Worm (Caenorhabditis elegans) whole organism, L1 larva: ENCODE results near the gene Y67A10A.11.
A peak's percentile ranks its signal among the peaks of the same experiment; 100 is the strongest.

Experiments
- C04F5.9 ChIP-seq: sonication (generic microtip); optimal IDR thresholded peaks from 2 replicates; lab custom pipeline; 2016; ENCODE audit warnings: missing genetic modification characterization, missing compliant biosample characterization
- C16A3.4 ChIP-seq: fragments of 150-350 bp; optimal IDR thresholded peaks from 2 replicates; lab custom pipeline; 2014; ENCODE audit warnings: missing biosample characterization, missing genetic modification characterization
- F16B12.6 ChIP-seq: fragments of 150-350 bp; optimal IDR thresholded peaks from 2 replicates; lab custom pipeline; 2014; ENCODE audit warnings: missing biosample characterization, missing genetic modification characterization
- ama-1 ChIP-seq: fragments of 150-350 bp; optimal IDR thresholded peaks from 2 replicates; lab custom pipeline; 2014
- ceh-63 ChIP-seq: fragments of 200-800 bp; sonication (Bioruptor generic); optimal IDR thresholded peaks from 2 replicates; lab custom pipeline; 2018; ENCODE audit warnings: mild to moderate bottlenecking, missing genetic modification characterization, missing compliant biosample characterization
- ceh-8 ChIP-seq: fragments of 200-800 bp; sonication (Bioruptor generic); optimal IDR thresholded peaks from 2 replicates; lab custom pipeline; 2018; ENCODE audit warnings: mild to moderate bottlenecking, missing genetic modification characterization, moderate library complexity, missing compliant biosample characterization
- ceh-82 ChIP-seq, 3 experiments: fragments of 150-350 bp in 1 of 3; sonication (generic microtip) in 2 of 3; optimal IDR thresholded peaks; 2 replicates each; lab custom pipeline; 2014 to 2017; ENCODE audit warnings: missing biosample characterization in 3 of 3, missing genetic modification characterization in 3 of 3
- ceh-88 ChIP-seq: fragments of 200-800 bp; sonication (Bioruptor generic); IDR thresholded peaks from 2 replicates; pipeline ENCODE4 v1.3.6; 2022; ENCODE audit warnings: missing genetic modification characterization, missing compliant biosample characterization
- ces-1 ChIP-seq: fragments of 150-350 bp; optimal IDR thresholded peaks from 2 replicates; lab custom pipeline; 2014; ENCODE audit warnings: missing biosample characterization, missing genetic modification reagents, missing genetic modification characterization
- dsc-1 ChIP-seq: sonication (generic microtip); optimal IDR thresholded peaks from 2 replicates; lab custom pipeline; 2016; ENCODE audit warnings: mild to moderate bottlenecking, missing genetic modification characterization, missing compliant biosample characterization
- efl-3 ChIP-seq: fragments of 200-800 bp; sonication (Bioruptor generic); optimal IDR thresholded peaks from 2 replicates; lab custom pipeline; 2018; ENCODE audit warnings: mild to moderate bottlenecking, missing genetic modification characterization, missing compliant biosample characterization
- egl-13 ChIP-seq: sonication (generic microtip); optimal IDR thresholded peaks from 2 replicates; lab custom pipeline; 2016; ENCODE audit warnings: missing genotype, missing genetic modification reagents, missing genetic modification characterization, missing compliant biosample characterization
- elt-2 ChIP-seq: sonication (generic microtip); optimal IDR thresholded peaks from 2 replicates; lab custom pipeline; 2016; ENCODE audit warnings: missing genetic modification characterization, mild to moderate bottlenecking, inconsistent platforms, missing compliant biosample characterization, missing genetic modification reagents
- ets-5 ChIP-seq: fragments of 200-800 bp; sonication (Bioruptor generic); IDR thresholded peaks from 2 replicates; pipeline ENCODE4 v1.3.6; 2022; ENCODE audit warnings: missing genetic modification characterization, missing compliant biosample characterization
- fkh-10 ChIP-seq: sonication (generic microtip); optimal IDR thresholded peaks from 2 replicates; lab custom pipeline; 2017; ENCODE audit warnings: missing biosample characterization, missing genetic modification reagents, missing genetic modification characterization
- grh-1 ChIP-seq: fragments of 200-800 bp; sonication (Bioruptor generic); IDR thresholded peaks from 2 replicates; pipeline ENCODE4 v1.3.6; 2022; ENCODE audit warnings: missing genetic modification reagents, missing genetic modification characterization, missing compliant biosample characterization
- hlh-17 ChIP-seq: fragments of 200-800 bp; sonication (Bioruptor generic); optimal IDR thresholded peaks from 2 replicates; lab custom pipeline; 2018; ENCODE audit warnings: missing genetic modification characterization, mild to moderate bottlenecking, missing compliant biosample characterization, moderate library complexity, borderline replicate concordance
- hlh-4 ChIP-seq: sonication (generic microtip); optimal IDR thresholded peaks from 2 replicates; lab custom pipeline; 2016; ENCODE audit warnings: mild to moderate bottlenecking, missing genetic modification characterization, missing compliant biosample characterization
- hpl-2 ChIP-seq: fragments of 150-350 bp; optimal IDR thresholded peaks from 2 replicates; lab custom pipeline; 2014; ENCODE audit warnings: missing biosample characterization, missing genetic modification reagents, missing genetic modification characterization
- irx-1 ChIP-seq: sonication (generic microtip); optimal IDR thresholded peaks from 2 replicates; lab custom pipeline; 2016; ENCODE audit warnings: missing genetic modification characterization, missing compliant biosample characterization
- isw-1 ChIP-seq: fragments of 200-800 bp; sonication (Bioruptor generic); IDR thresholded peaks from 2 replicates; pipeline ENCODE4 v1.3.6; 2022; ENCODE audit warnings: missing genetic modification characterization, missing compliant biosample characterization
- jun-1 ChIP-seq: fragments of 150-350 bp; optimal IDR thresholded peaks from 2 replicates; lab custom pipeline; 2014; ENCODE audit warnings: missing biosample characterization, missing genetic modification reagents, missing genetic modification characterization
- lin-15B ChIP-seq: fragments of 150-350 bp; sonication (generic microtip); optimal IDR thresholded peaks from 3 replicates; lab custom pipeline; 2014; ENCODE audit warnings: missing biosample characterization, missing genetic modification characterization
- lsy-2 ChIP-seq, 2 experiments: fragments of 150-350 bp; optimal IDR thresholded peaks; 2 replicates each; lab custom pipeline; 2014; ENCODE audit warnings: missing biosample characterization in 2 of 2, missing genetic modification characterization in 2 of 2
- mdl-1 ChIP-seq, 2 experiments: fragments of 150-350 bp; optimal IDR thresholded peaks; 2 replicates each; lab custom pipeline; 2014 to 2017; ENCODE audit warnings: missing biosample characterization in 2 of 2, missing genetic modification characterization in 2 of 2, inconsistent platforms in 1 of 2
- nhr-11 ChIP-seq: fragments of 150-350 bp; optimal IDR thresholded peaks from 2 replicates; lab custom pipeline; 2014; ENCODE audit warnings: missing biosample characterization, missing genetic modification characterization
- nhr-12 ChIP-seq: sonication (generic microtip); optimal IDR thresholded peaks from 2 replicates; lab custom pipeline; 2017; ENCODE audit warnings: missing biosample characterization, missing genetic modification characterization
- nhr-19 ChIP-seq: fragments of 200-800 bp; sonication (Bioruptor generic); conservative IDR thresholded peaks from 2 replicates; pipeline ENCODE4 v1.3.6; 2022; ENCODE audit warnings: missing genetic modification characterization, missing compliant biosample characterization
- nhr-20 ChIP-seq: sonication (generic microtip); optimal IDR thresholded peaks from 2 replicates; lab custom pipeline; 2016; ENCODE audit warnings: mild to moderate bottlenecking, missing genetic modification characterization, missing compliant biosample characterization
- nhr-237 ChIP-seq: fragments of 150-350 bp; optimal IDR thresholded peaks from 2 replicates; lab custom pipeline; 2014; ENCODE audit warnings: missing biosample characterization, missing genetic modification characterization
- nhr-85 ChIP-seq: sonication (generic microtip); peaks from one replicate; lab custom pipeline; 2016; ENCODE audit warnings: missing genetic modification characterization, inconsistent platforms, missing compliant biosample characterization
- nhr-90 ChIP-seq: sonication (generic microtip); optimal IDR thresholded peaks from 2 replicates; lab custom pipeline; 2016; ENCODE audit warnings: mild to moderate bottlenecking, missing genetic modification characterization, missing compliant biosample characterization; ENCODE audit not compliant: poor library complexity
- pax-3 ChIP-seq: fragments of 200-800 bp; sonication (Bioruptor generic); optimal IDR thresholded peaks from 2 replicates; lab custom pipeline; 2018; ENCODE audit warnings: mild to moderate bottlenecking, missing genetic modification characterization, moderate library complexity, missing compliant biosample characterization
- skn-1 ChIP-seq: fragments of 150-350 bp; optimal IDR thresholded peaks from 2 replicates; lab custom pipeline; 2014; ENCODE audit warnings: missing biosample characterization, missing genetic modification characterization
- snpc-4 ChIP-seq: fragments of 150-350 bp; optimal IDR thresholded peaks from 2 replicates; lab custom pipeline; 2014; ENCODE audit warnings: missing biosample characterization, missing genetic modification characterization
- snu-23 ChIP-seq: sonication (generic microtip); optimal IDR thresholded peaks from 2 replicates; lab custom pipeline; 2016; ENCODE audit warnings: missing genetic modification characterization, missing compliant biosample characterization
- sox-4 ChIP-seq: sonication (generic microtip); optimal IDR thresholded peaks from 2 replicates; lab custom pipeline; 2016; ENCODE audit warnings: missing genetic modification characterization, missing compliant biosample characterization
- sptf-1 ChIP-seq: fragments of 150-350 bp; optimal IDR thresholded peaks from 2 replicates; lab custom pipeline; 2014; ENCODE audit warnings: missing biosample characterization, missing genetic modification characterization
- sup-37 ChIP-seq: fragments of 200-800 bp; sonication (Bioruptor generic); optimal IDR thresholded peaks from 2 replicates; lab custom pipeline; 2018; ENCODE audit warnings: mild to moderate bottlenecking, missing genetic modification characterization, missing compliant biosample characterization
- swsn-7 ChIP-seq: sonication (generic microtip); optimal IDR thresholded peaks from 2 replicates; lab custom pipeline; 2016; ENCODE audit warnings: missing genetic modification characterization, missing compliant biosample characterization
- tbx-2 ChIP-seq: sonication (generic microtip); optimal IDR thresholded peaks from 2 replicates; lab custom pipeline; 2016; ENCODE audit warnings: missing genetic modification characterization, missing compliant biosample characterization
- tlp-1 ChIP-seq: fragments of 150-350 bp; optimal IDR thresholded peaks from 2 replicates; lab custom pipeline; 2014; ENCODE audit warnings: missing biosample characterization, missing genetic modification characterization
- unc-30 ChIP-seq: sonication (generic microtip); optimal IDR thresholded peaks from 2 replicates; lab custom pipeline; 2017; ENCODE audit warnings: missing biosample characterization, missing genetic modification characterization
- unc-62 ChIP-seq: fragments of 150-350 bp; optimal IDR thresholded peaks from 2 replicates; lab custom pipeline; 2014; ENCODE audit warnings: missing biosample characterization, missing genetic modification reagents, missing genetic modification characterization
- unc-86 ChIP-seq: sonication (generic microtip); optimal IDR thresholded peaks from 2 replicates; lab custom pipeline; 2016; ENCODE audit warnings: missing genetic modification characterization, missing compliant biosample characterization
- xbp-1 ChIP-seq: sonication (generic microtip); optimal IDR thresholded peaks from 2 replicates; lab custom pipeline; 2016; ENCODE audit warnings: missing genetic modification characterization, missing compliant biosample characterization
- zip-4 ChIP-seq: fragments of 200-800 bp; sonication (Bioruptor generic); optimal IDR thresholded peaks from 2 replicates; lab custom pipeline; 2018; ENCODE audit warnings: mild to moderate bottlenecking, missing genetic modification characterization, moderate library complexity, missing compliant biosample characterization
- ztf-4 ChIP-seq: fragments of 150-350 bp; optimal IDR thresholded peaks from 2 replicates; lab custom pipeline; 2014; ENCODE audit warnings: missing biosample characterization, missing genetic modification characterization

Gene Y67A10A.11

ce11 chrIV:14356120-14356519 is 16.4 kb downstream of the Y67A10A.11 start (continued):
- peak; percentile 47 for TF ChIP-seq swsn-7 (tag; lab: Kevin White, UChicago)
- TF ChIP-seq jun-1 (tag; lab: Kevin White, UChicago): no peak
- no peak for TF ChIP-seq snpc-4 (tag; lab: Kevin White, UChicago)
- TF ChIP-seq ces-1 (GFP tag; lab: Kevin White, UChicago): no peak
- TF ChIP-seq grh-1: no peak
- TF ChIP-seq hlh-4 (tag; lab: Kevin White, UChicago): no peak
- TF ChIP-seq C16A3.4 (tag; lab: Kevin White, UChicago): peak; percentile 7
- TF ChIP-seq sup-37 (GFP tag; lab: Kevin White, UChicago): no peak
- no peak for TF ChIP-seq tlp-1 (tag; lab: Kevin White, UChicago)
- peak; percentile 11 for TF ChIP-seq irx-1 (tag; lab: Kevin White, UChicago)
- no peak for TF ChIP-seq nhr-90 (tag; lab: Kevin White, UChicago)
- TF ChIP-seq ceh-88: no peak
- TF ChIP-seq fkh-10 (GFP tag; lab: Kevin White, UChicago): peak; percentile 34
- peak in 2 of 3 experiments; percentile 24 to 66 for TF ChIP-seq ceh-82 (tag; optimal IDR thresholded peaks at IDR 0.05; lab: Kevin White, UChicago)
- no peak for TF ChIP-seq ztf-4
- peak; percentile 39 for TF ChIP-seq tbx-2 (tag; lab: Kevin White, UChicago)
- TF ChIP-seq snu-23: no peak
- peak; percentile 61 for TF ChIP-seq unc-86 (tag; lab: Kevin White, UChicago)
- no peak for TF ChIP-seq ceh-8 (GFP tag; lab: Kevin White, UChicago)
- TF ChIP-seq ets-5: no peak
- TF ChIP-seq elt-2 (tag; lab: Kevin White, UChicago): no peak
- no peak for TF ChIP-seq unc-30 (tag; lab: Kevin White, UChicago)
- TF ChIP-seq hlh-17 (GFP tag; lab: Kevin White, UChicago): no peak
- TF ChIP-seq nhr-19 (GFP tag; lab: Robert Waterston, UW): no peak
- TF ChIP-seq F16B12.6 (tag; lab: Kevin White, UChicago): no peak
- TF ChIP-seq C04F5.9: no peak
- no peak for TF ChIP-seq nhr-11 (tag; lab: Kevin White, UChicago)
- no peak for TF ChIP-seq nhr-12
- TF ChIP-seq sptf-1 (tag; lab: Kevin White, UChicago): no peak
- TF ChIP-seq lsy-2 (tag; optimal IDR thresholded peaks at IDR 0.05; lab: Kevin White, UChicago): peak; percentile 31 to 68
- no peak for TF ChIP-seq unc-62
- TF ChIP-seq mdl-1 (tag; optimal IDR thresholded peaks at IDR 0.05; lab: Kevin White, UChicago): peak in 1 of 2 experiments; percentile 3
- peak; percentile 88 for TF ChIP-seq dsc-1 (tag; lab: Kevin White, UChicago)
- no peak for TF ChIP-seq lin-15B
- TF ChIP-seq skn-1: peak; percentile 7
- no peak for TF ChIP-seq nhr-237 (tag; lab: Kevin White, UChicago)
- peak; percentile 26 for TF ChIP-seq egl-13 (tag; lab: Kevin White, UChicago)
- TF ChIP-seq zip-4 (GFP tag; lab: Kevin White, UChicago): no peak
- TF ChIP-seq pax-3: no peak
- peak; percentile 29 for TF ChIP-seq isw-1
- TF ChIP-seq ama-1 (lab: Kevin White, UChicago): no peak
- TF ChIP-seq ceh-63 (GFP tag; lab: Kevin White, UChicago): no peak
- TF ChIP-seq sox-4 (tag; lab: Kevin White, UChicago): no peak
- no peak for TF ChIP-seq efl-3

DNA sequence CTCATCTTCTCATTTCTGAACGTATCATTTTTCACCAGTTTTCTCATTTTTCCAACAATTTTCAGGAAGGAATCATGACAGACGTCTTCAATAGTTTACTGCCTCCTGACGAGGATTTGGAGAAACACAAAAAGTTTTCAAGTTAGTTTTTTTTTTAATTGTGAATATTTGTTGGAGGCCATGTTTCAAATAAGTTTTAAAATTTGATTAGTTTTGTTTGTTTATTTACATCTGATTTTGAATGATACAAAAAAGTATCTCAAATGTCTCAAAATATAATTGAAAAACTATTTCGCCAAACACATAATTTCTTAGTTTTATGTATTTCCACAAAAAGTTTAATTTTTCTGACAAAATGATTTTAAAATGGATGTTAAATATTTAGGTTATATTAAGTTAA is 21.4 kb downstream of the Y67A10A.11 start, which contains the start of gene ssu-2:
Gene ssu-2 (plus strand): TSS at position 59 of the 400 bp plus-strand sequence.
- no peak for TF ChIP-seq nhr-20 (tag; lab: Kevin White, UChicago)
- TF ChIP-seq xbp-1: no peak
- no peak for TF ChIP-seq hpl-2 (GFP tag; lab: Kevin White, UChicago)
- no peak for TF ChIP-seq ceh-63 (GFP tag; lab: Kevin White, UChicago)
- TF ChIP-seq tlp-1 (tag; lab: Kevin White, UChicago): no peak
- no peak for TF ChIP-seq nhr-85
- TF ChIP-seq zip-4 (GFP tag; lab: Kevin White, UChicago): no peak
- no peak for TF ChIP-seq lsy-2 (tag; optimal IDR thresholded peaks at IDR 0.05; lab: Kevin White, UChicago)
